Worm (Caenorhabditis elegans): Measurements from ENCODE around the gene tag-275.

DNA sequence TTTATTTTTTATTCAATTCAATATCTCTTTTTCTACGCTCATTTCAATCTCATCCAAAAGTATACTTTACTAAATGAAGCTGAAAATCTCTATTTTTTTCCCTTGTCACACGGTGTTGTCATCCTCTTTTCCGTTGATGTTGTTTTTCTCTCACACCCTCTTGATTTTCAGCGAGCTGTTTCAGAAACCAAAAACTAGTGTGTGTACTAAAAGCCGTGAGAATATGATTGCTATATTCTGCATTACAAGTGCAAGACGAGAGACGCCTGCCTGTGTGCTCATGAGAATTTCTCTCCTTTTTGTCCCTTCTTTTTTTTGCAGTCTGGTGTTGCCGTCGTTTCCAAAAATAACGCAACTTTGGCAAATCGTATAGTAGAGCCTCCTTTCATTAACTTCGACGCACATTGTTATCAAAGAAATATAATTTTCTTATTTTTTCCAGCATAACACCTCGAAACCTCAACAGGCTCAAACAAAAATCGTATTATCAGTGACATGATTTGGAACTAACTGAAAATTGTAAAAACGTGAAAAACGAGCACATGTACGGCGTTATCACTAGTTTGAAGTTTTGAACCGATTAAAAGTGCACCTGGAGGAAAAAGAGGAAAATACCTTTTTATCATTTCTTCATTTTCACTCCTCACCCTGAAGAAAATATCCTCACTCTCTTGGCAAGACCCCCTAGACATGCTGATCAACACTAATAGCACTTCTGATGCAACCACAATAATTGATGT is 32.1 kb downstream of the tag-275 start, which contains the start of gene C15H9.2:
- no peak for TF ChIP-seq ztf-29 (GFP tag; IDR thresholded peaks at IDR 0.05)
- no peak for TF ChIP-seq cog-1 (tag; optimal IDR thresholded peaks at IDR 0.05)
- no peak for TF ChIP-seq klf-2 (GFP tag; conservative IDR thresholded peaks at IDR 0.05)
- TF ChIP-seq med-1 (GFP tag; optimal IDR thresholded peaks at IDR 0.05; ENCODE audit: insufficient read depth) = no peak
- TF ChIP-seq T22C8.4 (GFP tag; IDR thresholded peaks at IDR 0.05) = no peak
- TF ChIP-seq tab-1 (GFP tag; IDR thresholded peaks at IDR 0.05) = no peak
- no peak for TF ChIP-seq flt-1 (GFP tag; IDR thresholded peaks at IDR 0.05)
- no peak for TF ChIP-seq ztf-23 (GFP tag; IDR thresholded peaks at IDR 0.05)

Data from whole organism, midembryonic.